Fruit fly (Drosophila melanogaster): ENCODE data around the gene FucTB.
A peak's percentile ranks its signal among the peaks of the same experiment; 100 is the strongest.

FucTB gene

DNA sequence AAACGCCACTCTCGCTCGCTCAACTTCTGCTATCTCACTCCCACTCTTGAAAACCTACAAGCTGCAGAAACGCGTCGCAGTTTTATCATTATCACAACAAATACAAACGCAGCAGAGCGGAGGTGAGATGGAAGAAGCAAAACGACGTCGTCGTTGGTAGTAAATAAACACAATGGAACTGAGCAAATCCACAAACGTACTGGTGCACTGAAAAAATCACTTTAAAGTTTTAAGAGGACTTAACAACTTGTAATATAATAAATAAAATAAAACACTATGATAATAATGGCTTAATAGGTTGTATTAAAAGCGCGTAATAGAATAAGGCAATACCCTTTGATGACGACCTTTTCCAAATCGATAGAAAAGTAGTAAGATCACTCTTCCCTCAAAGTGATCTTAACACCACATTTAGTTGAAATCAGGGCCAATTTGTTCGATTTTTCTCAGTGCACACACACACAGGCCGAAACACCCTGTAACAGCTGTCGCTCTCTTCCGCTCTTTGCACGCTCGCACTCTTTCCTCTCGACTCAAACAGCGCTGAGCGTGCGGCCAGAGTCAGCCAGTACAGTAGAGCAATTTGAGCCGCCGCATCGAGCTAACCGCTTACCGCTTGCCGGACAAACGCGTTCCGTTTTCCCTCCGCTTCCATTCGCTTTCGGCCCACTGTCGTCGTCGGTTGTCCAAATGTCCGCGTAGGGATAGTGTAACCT is 18.6 kb upstream of the FucTB start (continued):
- TF ChIP-seq Dad (GFP tag; optimal IDR thresholded peaks at IDR 0.05), result peak; percentile 60
- TF ChIP-seq GATAe (GFP tag; conservative IDR thresholded peaks at IDR 0.05), result peak; percentile 87
- TF ChIP-seq ro (GFP tag; IDR thresholded peaks at IDR 0.05), result peak; percentile 87
- no peak for TF ChIP-seq pita (GFP tag; optimal IDR thresholded peaks at IDR 0.05)
- TF ChIP-seq Dbx (GFP tag; IDR thresholded peaks at IDR 0.05), result peak; percentile 92
- peak; percentile 35; the same call in 1 of the 2 replicates for TF ChIP-seq CG13287 (GFP tag; IDR thresholded peaks at IDR 0.05; ENCODE audit: partially characterized antibody)
- no peak for TF ChIP-seq cad (GFP tag; optimal IDR thresholded peaks at IDR 0.05)
- peak; percentile 98 for TF ChIP-seq CG10209 (GFP tag; optimal IDR thresholded peaks at IDR 0.05)
- TF ChIP-seq pnt (GFP tag; optimal IDR thresholded peaks at IDR 0.05), result peak; percentile 59
- TF ChIP-seq bsh (GFP tag; optimal IDR thresholded peaks at IDR 0.05), result peak; percentile 89 to 94
- peak; percentile 82 for TF ChIP-seq cas (GFP tag; IDR thresholded peaks at IDR 0.05)
- TF ChIP-seq CG11085 (GFP tag; IDR thresholded peaks at IDR 0.05), result peak; percentile 93
- peak in 1 of 3 experiments; percentile 86 for TF ChIP-seq Stat92E (GFP tag; optimal IDR thresholded peaks at IDR 0.05)
- TF ChIP-seq Xrp1 (GFP tag; IDR thresholded peaks at IDR 0.05), result peak; percentile 98
- peak; percentile 95 for TF ChIP-seq CG34422 (GFP tag; IDR thresholded peaks at IDR 0.05)
- peak; percentile 92 for TF ChIP-seq CG11723 (GFP tag; optimal IDR thresholded peaks at IDR 0.05)
- peak; percentile 78 for TF ChIP-seq CG17912 (GFP tag; optimal IDR thresholded peaks at IDR 0.05)
- no peak for TF ChIP-seq knrl (GFP tag; IDR thresholded peaks at IDR 0.05; ENCODE audit: partially characterized antibody)
- peak; percentile 98 for TF ChIP-seq CG15696 (tag; optimal IDR thresholded peaks at IDR 0.05)
- peak; percentile 96 for TF ChIP-seq tgo (GFP tag; IDR thresholded peaks at IDR 0.05)
- TF ChIP-seq CG10321 (GFP tag; IDR thresholded peaks at IDR 0.05), result peak; percentile 61; the same call in 1 of the 2 replicates
- peak; percentile 88 for TF ChIP-seq bowl (GFP tag; IDR thresholded peaks at IDR 0.05)
- peak; percentile 90 for TF ChIP-seq Oaz (GFP tag; IDR thresholded peaks at IDR 0.05)
- peak; percentile 97 for TF ChIP-seq CG6689 (GFP tag; IDR thresholded peaks at IDR 0.05)
- peak; percentile 63; the same call in 1 of the 2 replicates for TF ChIP-seq CG4360 (GFP tag; IDR thresholded peaks at IDR 0.05)
- peak; percentile 86 for TF ChIP-seq CG11560 (tag; IDR thresholded peaks at IDR 0.05)
- TF ChIP-seq Hmx (GFP tag; optimal IDR thresholded peaks at IDR 0.05), result peak; percentile 82
- TF ChIP-seq CG8359 (GFP tag; optimal IDR thresholded peaks at IDR 0.05; ENCODE audit: borderline replicate concordance), result peak; percentile 79
- TF ChIP-seq CG4730 (GFP tag; IDR thresholded peaks at IDR 0.05), result peak; percentile 89
- peak; percentile 87 for TF ChIP-seq oc (tag; optimal IDR thresholded peaks at IDR 0.05)
- TF ChIP-seq p53 (GFP tag; optimal IDR thresholded peaks at IDR 0.05), result no peak
- TF ChIP-seq eyg (GFP tag; optimal IDR thresholded peaks at IDR 0.05), result peak; percentile 53
- peak; percentile 87 for TF ChIP-seq CG5953 (GFP tag; IDR thresholded peaks at IDR 0.05)
- peak; percentile 87 for TF ChIP-seq CG15479 (GFP tag; optimal IDR thresholded peaks at IDR 0.05)
- TF ChIP-seq CG31441 (GFP tag; IDR thresholded peaks at IDR 0.05), result peak; percentile 88
- peak; percentile 82 for TF ChIP-seq Antp (GFP tag; optimal IDR thresholded peaks at IDR 0.05)
- peak; percentile 73 for TF ChIP-seq CG18011 (GFP tag; optimal IDR thresholded peaks at IDR 0.05)
- no peak for TF ChIP-seq unc-4 (GFP tag; IDR thresholded peaks at IDR 0.05; ENCODE audit: partially characterized antibody)
- peak; percentile 94 for TF ChIP-seq Med (GFP tag)
- TF ChIP-seq Atf6 (GFP tag; IDR thresholded peaks at IDR 0.05), result peak; percentile 97
- TF ChIP-seq jigr1 (GFP tag; IDR thresholded peaks at IDR 0.05), result peak; percentile 97
- TF ChIP-seq D19A (tag; optimal IDR thresholded peaks at IDR 0.05), result peak; percentile 93
- TF ChIP-seq CG9609 (GFP tag; optimal IDR thresholded peaks at IDR 0.05), result peak; percentile 70
- no peak for TF ChIP-seq nerfin-2 (GFP tag; IDR thresholded peaks at IDR 0.05; ENCODE audit: partially characterized antibody)
- TF ChIP-seq slp2 (GFP tag; optimal IDR thresholded peaks at IDR 0.05), result peak; percentile 88
- TF ChIP-seq lilli (GFP tag; optimal IDR thresholded peaks at IDR 0.05), result peak; percentile 90
- TF ChIP-seq Gug (GFP tag; IDR thresholded peaks at IDR 0.05), result peak; percentile 92
- TF ChIP-seq CG9727 (GFP tag; optimal IDR thresholded peaks at IDR 0.05), result peak; percentile 98
- peak; percentile 77 for TF ChIP-seq repo (GFP tag; optimal IDR thresholded peaks at IDR 0.05)
- peak; percentile 87 for TF ChIP-seq Dip3 (GFP tag; optimal IDR thresholded peaks at IDR 0.05)
